Worm (Caenorhabditis elegans): ENCODE results near the gene fbxb-88.
"Not testable (repeated sequence)": the region's sequence is repeated elsewhere in the genome, so short reads cannot be mapped to it uniquely, and the experiment has no call there.

fbxb-88 gene

ce11 chrII:4863357-4863756 lies 35.7 kb upstream of the fbxb-88 start, which contains the start of the genes mpst-4 and F11G11.14:
mpst-4 (minus strand) TSS chrII:4863457.
F11G11.14 (plus strand) TSS chrII:4863681.
- TF ChIP-seq pax-1 (tag; optimal IDR thresholded peaks at IDR 0.05) (no peak), pha-2 (tag; optimal IDR thresholded peaks at IDR 0.05) (no peak), ets-4 (tag; optimal IDR thresholded peaks at IDR 0.05) (no peak), F13H6.1 (tag; optimal IDR thresholded peaks at IDR 0.05) (no peak), lin-11 (tag; optimal IDR thresholded peaks at IDR 0.05) (no peak)

- TF ChIP-seq lim-6, hlh-8, ceh-24 (tag; optimal IDR thresholded peaks at IDR 0.05): not testable (repeated sequence)
These were observed 32.6 kb upstream of the fbxb-88 start, which contains the start of the genes nspd-5 and F11G11.4 for ce11 chrII:4860260-4860659. nspd-5 (minus strand) TSS chrII:4860360. F11G11.4 (plus strand) TSS chrII:4860594.

- TF ChIP-seq ceh-9 (tag; optimal IDR thresholded peaks at IDR 0.05) (no peak), hlh-8 (tag; optimal IDR thresholded peaks at IDR 0.05) (no peak), eyg-1 (tag; optimal IDR thresholded peaks at IDR 0.05) (no peak), pax-1 (tag; optimal IDR thresholded peaks at IDR 0.05) (no peak), C38D4.7 (GFP tag; optimal IDR thresholded peaks at IDR 0.05) (no peak), ceh-6 (GFP tag; optimal IDR thresholded peaks at IDR 0.05) (no peak), rnt-1 (tag; optimal IDR thresholded peaks at IDR 0.05) (no peak), pros-1 (tag; optimal IDR thresholded peaks at IDR 0.05) (no peak), ama-1 (optimal IDR thresholded peaks at IDR 0.05) (no peak), ceh-34 (tag; optimal IDR thresholded peaks at IDR 0.05) (no peak), odd-2 (tag; optimal IDR thresholded peaks at IDR 0.05) (no peak), unc-55 (GFP tag; optimal IDR thresholded peaks at IDR 0.05) (no peak)
These were observed 31.3 kb upstream of the fbxb-88 start for ce11 chrII:4858906-4859411.

- TF ChIP-seq ets-4 (tag; optimal IDR thresholded peaks at IDR 0.05) (no peak), tbx-2 (tag; optimal IDR thresholded peaks at IDR 0.05) (no peak), unc-86 (tag; optimal IDR thresholded peaks at IDR 0.05) (no peak), nhr-232 (tag; optimal IDR thresholded peaks at IDR 0.05) (no peak), elt-2 (tag; optimal IDR thresholded peaks at IDR 0.05) (no peak), eyg-1 (tag; optimal IDR thresholded peaks at IDR 0.05) (no peak), pag-3 (tag; optimal IDR thresholded peaks at IDR 0.05; ENCODE audit: borderline replicate concordance) (no peak)
These were observed 30.2 kb upstream of the fbxb-88 start, which contains the start of gene F11G11.5 for ce11 chrII:4857873-4858364. F11G11.5 (plus strand) TSS chrII:4857923.

- TF ChIP-seq elt-2 (tag; optimal IDR thresholded peaks at IDR 0.05) (peak; percentile 98), ztf-16 (tag; optimal IDR thresholded peaks at IDR 0.05) (no peak), hlh-30 (tag; optimal IDR thresholded peaks at IDR 0.05; ENCODE audit: insufficient read depth) (no peak)
These were observed 29.4 kb upstream of the fbxb-88 start for ce11 chrII:4857086-4857485.

ce11 chrII:4856113-4856512 lies 28.4 kb upstream of the fbxb-88 start:
- no peak for TF ChIP-seq sdc-2 (tag; optimal IDR thresholded peaks at IDR 0.05)
- no peak for TF ChIP-seq eyg-1 (tag; optimal IDR thresholded peaks at IDR 0.05)
- no peak for TF ChIP-seq sox-2 (GFP tag; IDR thresholded peaks at IDR 0.05)
- TF ChIP-seq lin-11 (tag; optimal IDR thresholded peaks at IDR 0.05) = no peak
- no peak for TF ChIP-seq unc-3 (GFP tag; conservative IDR thresholded peaks at IDR 0.05)
- no peak for TF ChIP-seq unc-3 (tag; optimal IDR thresholded peaks at IDR 0.05)
- no peak for TF ChIP-seq hlh-13 (GFP tag; optimal IDR thresholded peaks at IDR 0.05)
- TF ChIP-seq pros-1 (tag; optimal IDR thresholded peaks at IDR 0.05) = no peak
- TF ChIP-seq syd-9 (tag; optimal IDR thresholded peaks at IDR 0.05) = no peak
- TF ChIP-seq T23F11.4 (GFP tag; optimal IDR thresholded peaks at IDR 0.05) = no peak
- TF ChIP-seq ceh-6 (GFP tag; optimal IDR thresholded peaks at IDR 0.05) = no peak
- TF ChIP-seq unc-86 (tag; optimal IDR thresholded peaks at IDR 0.05) = no peak
- no peak for TF ChIP-seq npax-4 (tag; optimal IDR thresholded peaks at IDR 0.05)
- TF ChIP-seq Y22D7AL.16 (tag; optimal IDR thresholded peaks at IDR 0.05) = no peak
- no peak for TF ChIP-seq fax-1 (tag; optimal IDR thresholded peaks at IDR 0.05)

Measured in whole organism, late embryonic.